Worm (Caenorhabditis elegans): Measurements from ENCODE around the gene C04G2.10.

The C04G2.10 gene

ce11 chrIV:10141930-10142505 is 26.8 kb downstream of the C04G2.10 start, which contains the start of the genes gst-2, gst-4 and dhs-12:
TSS of gene gst-2 (minus strand) at chrIV:10142061.
TSS of gene gst-4 (plus strand) at chrIV:10142225.
TSS of gene dhs-12 (plus strand) at chrIV:10142455.
- TF ChIP-seq ceh-19 (GFP tag; optimal IDR thresholded peaks at IDR 0.05) = no peak
- TF ChIP-seq ttx-3 (tag; optimal IDR thresholded peaks at IDR 0.05) = no peak
- TF ChIP-seq elt-4 (tag; optimal IDR thresholded peaks at IDR 0.05) = no peak
- TF ChIP-seq tbx-2 (tag; optimal IDR thresholded peaks at IDR 0.05) = no peak
- no peak for TF ChIP-seq hlh-13 (GFP tag; optimal IDR thresholded peaks at IDR 0.05)
- TF ChIP-seq unc-3 (GFP tag; conservative IDR thresholded peaks at IDR 0.05) = no peak
- no peak for TF ChIP-seq unc-3 (tag; optimal IDR thresholded peaks at IDR 0.05)
- no peak for TF ChIP-seq ceh-31 (tag; optimal IDR thresholded peaks at IDR 0.05)
- no peak for TF ChIP-seq ceh-18 (tag; optimal IDR thresholded peaks at IDR 0.05)
- no peak for TF ChIP-seq ceh-45 (GFP tag; IDR thresholded peaks at IDR 0.05)
- no peak for TF ChIP-seq ceh-14 (tag; optimal IDR thresholded peaks at IDR 0.05)
- TF ChIP-seq pag-3 (tag; optimal IDR thresholded peaks at IDR 0.05; ENCODE audit: borderline replicate concordance) = no peak
- no peak for TF ChIP-seq syd-9 (tag; optimal IDR thresholded peaks at IDR 0.05)
- no peak for TF ChIP-seq sdc-2 (tag; optimal IDR thresholded peaks at IDR 0.05)
- TF ChIP-seq ceh-6 (GFP tag; optimal IDR thresholded peaks at IDR 0.05) = no peak
- TF ChIP-seq odd-2 (tag; optimal IDR thresholded peaks at IDR 0.05) = no peak
- TF ChIP-seq nhr-232 (tag; optimal IDR thresholded peaks at IDR 0.05) = no peak
- TF ChIP-seq mec-3 (tag; optimal IDR thresholded peaks at IDR 0.05; ENCODE audit: borderline replicate concordance) = no peak
- TF ChIP-seq ceh-30 (tag; optimal IDR thresholded peaks at IDR 0.05) = no peak
- TF ChIP-seq ceh-2 (tag; optimal IDR thresholded peaks at IDR 0.05) = no peak
- no peak for TF ChIP-seq ceh-24 (tag; optimal IDR thresholded peaks at IDR 0.05)

- TF ChIP-seq fkh-6 (tag; optimal IDR thresholded peaks at IDR 0.05) (no peak), K09A11.1 (tag; optimal IDR thresholded peaks at IDR 0.05; ENCODE audit: insufficient read depth) (no peak), pha-2 (tag; optimal IDR thresholded peaks at IDR 0.05) (no peak), ceh-19 (GFP tag; optimal IDR thresholded peaks at IDR 0.05) (no peak), syd-9 (tag; optimal IDR thresholded peaks at IDR 0.05) (no peak), tbx-2 (tag; optimal IDR thresholded peaks at IDR 0.05) (no peak), nhr-11 (tag; optimal IDR thresholded peaks at IDR 0.05) (no peak), ceh-48 (tag; optimal IDR thresholded peaks at IDR 0.05) (no peak), lin-11 (tag; optimal IDR thresholded peaks at IDR 0.05) (no peak), T23F11.4 (GFP tag; optimal IDR thresholded peaks at IDR 0.05) (no peak), ahr-1 (tag; optimal IDR thresholded peaks at IDR 0.05) (no peak), hlh-30 (tag; optimal IDR thresholded peaks at IDR 0.05; ENCODE audit: insufficient read depth) (no peak), nhr-232 (tag; optimal IDR thresholded peaks at IDR 0.05) (no peak), pax-1 (tag; optimal IDR thresholded peaks at IDR 0.05) (no peak)
These were observed 28.4 kb downstream of the C04G2.10 start, which contains the start of gene msp-38 for ce11 chrIV:10143640-10144039. TSS of gene msp-38 (minus strand) at chrIV:10143740.

- TF ChIP-seq hlh-6 (tag; optimal IDR thresholded peaks at IDR 0.05) (no peak), ceh-30 (tag; optimal IDR thresholded peaks at IDR 0.05) (no peak)
These were observed 29.2 kb downstream of the C04G2.10 start for ce11 chrIV:10144487-10144886.

ce11 chrIV:10144909-10145308 is 29.7 kb downstream of the C04G2.10 start:
- TF ChIP-seq ttx-3 (tag; optimal IDR thresholded peaks at IDR 0.05) (no peak), ama-1 (optimal IDR thresholded peaks at IDR 0.05) (no peak), ceh-48 (tag; optimal IDR thresholded peaks at IDR 0.05) (no peak), sox-2 (GFP tag; IDR thresholded peaks at IDR 0.05) (no peak), ets-4 (tag; optimal IDR thresholded peaks at IDR 0.05) (no peak), ceh-14 (tag; optimal IDR thresholded peaks at IDR 0.05) (no peak), nhr-232 (tag; optimal IDR thresholded peaks at IDR 0.05) (no peak), sdc-2 (tag; optimal IDR thresholded peaks at IDR 0.05) (no peak), hlh-6 (tag; optimal IDR thresholded peaks at IDR 0.05) (no peak), ceh-24 (tag; optimal IDR thresholded peaks at IDR 0.05) (no peak), gmeb-2 (tag; optimal IDR thresholded peaks at IDR 0.05) (no peak), elt-2 (tag; optimal IDR thresholded peaks at IDR 0.05) (no peak), nhr-11 (tag; optimal IDR thresholded peaks at IDR 0.05) (no peak), ahr-1 (tag; optimal IDR thresholded peaks at IDR 0.05) (no peak), ceh-6 (GFP tag; optimal IDR thresholded peaks at IDR 0.05) (no peak)
